Worm (Caenorhabditis elegans): ENCODE measurements around the gene C23F12.4.
A peak's percentile ranks its signal among the peaks of the same experiment; 100 is the strongest.

The C23F12.4 gene

ce11 chrX:9361136-9361535 lies 26.0 kb upstream of the C23F12.4 start:
- TF ChIP-seq egl-44 (GFP tag; IDR thresholded peaks at IDR 0.05) (no peak), mcd-1 (GFP tag; IDR thresholded peaks at IDR 0.05) (no peak), mes-4 (tag; optimal IDR thresholded peaks at IDR 0.05) (no peak), lag-1 (GFP tag; IDR thresholded peaks at IDR 0.05) (no peak), B0035.1 (tag; optimal IDR thresholded peaks at IDR 0.05) (no peak), egrh-3 (GFP tag; IDR thresholded peaks at IDR 0.05) (no peak), athp-1 (tag; optimal IDR thresholded peaks at IDR 0.05) (no peak), cebp-1 (GFP tag; IDR thresholded peaks at IDR 0.05) (no peak), cebp-1 (tag; optimal IDR thresholded peaks at IDR 0.05) (no peak), bed-2 (GFP tag; IDR thresholded peaks at IDR 0.05) (no peak), sea-2 (GFP tag; IDR thresholded peaks at IDR 0.05) (no peak), hrde-1 (tag; optimal IDR thresholded peaks at IDR 0.05; ENCODE audit: borderline replicate concordance) (no peak)

- TF ChIP-seq lsl-1 (GFP tag; optimal IDR thresholded peaks at IDR 0.05) = no peak
- TF ChIP-seq ceh-40 (GFP tag; IDR thresholded peaks at IDR 0.05) = no peak
- no peak for TF ChIP-seq unc-62 (GFP tag; optimal IDR thresholded peaks at IDR 0.05)
- TF ChIP-seq nhr-80 (tag; optimal IDR thresholded peaks at IDR 0.05) = peak; percentile 64
- no peak for TF ChIP-seq F39B2.1 (GFP tag; IDR thresholded peaks at IDR 0.05)
Measured at ce11 chrX:9364082-9364481, 23.1 kb upstream of the C23F12.4 start.

DNA sequence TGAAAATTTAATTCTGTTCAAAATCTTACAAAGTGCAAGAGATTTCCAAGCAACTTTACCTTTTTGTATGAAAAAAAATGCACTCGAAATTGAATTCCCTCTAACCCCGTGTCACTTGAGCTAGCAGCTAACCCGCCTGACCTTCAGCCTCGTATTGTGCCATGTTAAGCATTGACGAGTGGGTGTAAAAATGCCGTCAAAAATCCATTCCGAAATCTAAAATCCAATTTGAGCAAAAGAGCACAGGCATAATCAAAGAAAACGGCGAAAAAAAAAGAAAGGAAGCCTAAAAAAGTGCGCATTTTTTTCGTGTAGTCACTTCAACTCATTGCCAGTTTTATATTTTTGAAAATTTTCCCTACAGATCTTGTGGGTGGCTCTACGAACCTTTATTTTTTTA lies 22.6 kb upstream of the C23F12.4 start, which contains the start of gene pkc-2:
Gene pkc-2, plus strand, starts transcription at position 318 of the 400 bp plus-strand sequence.
- no peak for TF ChIP-seq fkh-3 (tag; optimal IDR thresholded peaks at IDR 0.05)
- TF ChIP-seq ztf-25 (GFP tag; IDR thresholded peaks at IDR 0.05) = no peak
- TF ChIP-seq ztf-28 (GFP tag; IDR thresholded peaks at IDR 0.05) = no peak
- no peak for TF ChIP-seq Y53F4B.3 (GFP tag; IDR thresholded peaks at IDR 0.05)
- no peak for TF ChIP-seq K11D2.4 (GFP tag; IDR thresholded peaks at IDR 0.05)
- no peak for TF ChIP-seq nhr-120 (GFP tag; IDR thresholded peaks at IDR 0.05)
- no peak for TF ChIP-seq egrh-3 (GFP tag; IDR thresholded peaks at IDR 0.05)
- TF ChIP-seq tbp1 (GFP tag; optimal IDR thresholded peaks at IDR 0.05) = no peak
- no peak for TF ChIP-seq pha-4 (tag; optimal IDR thresholded peaks at IDR 0.05)
- no peak for TF ChIP-seq attf-5 (GFP tag; optimal IDR thresholded peaks at IDR 0.05)
- no peak for TF ChIP-seq ZK185.1 (tag; optimal IDR thresholded peaks at IDR 0.05; ENCODE audit: poor library complexity, severe bottlenecking)

DNA sequence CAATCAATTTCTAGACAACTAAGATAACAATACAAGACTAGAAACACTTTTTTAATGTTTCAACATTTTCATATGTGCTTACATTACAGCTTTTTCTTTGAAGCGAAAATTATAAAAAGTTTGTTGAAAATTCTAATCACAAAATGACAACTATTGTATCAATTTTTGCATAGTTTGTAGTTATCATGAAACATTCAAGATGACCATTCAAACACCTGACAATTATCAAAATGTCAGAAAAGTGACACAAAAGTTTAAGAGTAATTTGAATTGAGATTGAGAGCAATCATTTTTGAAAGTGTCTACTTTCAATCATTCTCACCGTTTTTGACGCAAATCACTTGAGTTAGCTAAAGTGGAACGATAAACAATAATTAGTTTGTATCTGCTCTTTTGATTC lies 17.2 kb upstream of the C23F12.4 start:
- no peak for TF ChIP-seq ztf-6 (GFP tag; IDR thresholded peaks at IDR 0.05)
- peak; percentile 57 for TF ChIP-seq nhr-80 (tag; optimal IDR thresholded peaks at IDR 0.05)

DNA sequence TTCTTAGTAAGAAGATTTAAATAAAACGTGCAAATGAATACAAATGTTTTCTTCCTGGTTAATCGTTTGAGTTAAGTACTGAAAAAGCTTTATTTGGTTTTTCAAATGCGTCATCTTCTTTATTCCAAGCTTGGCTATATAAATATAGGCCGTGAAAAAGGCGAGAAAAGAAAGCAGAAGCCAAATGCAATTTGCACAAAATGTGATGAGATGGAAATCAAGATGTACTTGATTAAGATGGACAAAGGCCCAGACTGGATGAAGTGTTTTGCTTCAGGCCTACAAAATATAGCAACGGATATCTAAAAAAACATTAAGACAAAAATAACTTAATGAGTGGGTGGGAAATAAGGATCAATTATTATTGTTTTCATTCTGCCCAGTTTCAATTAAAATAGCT lies 14.9 kb upstream of the C23F12.4 start:
- no peak for TF ChIP-seq mxl-1 (tag; optimal IDR thresholded peaks at IDR 0.05)
- TF ChIP-seq egl-18 (GFP tag; IDR thresholded peaks at IDR 0.05) = no peak
- TF ChIP-seq mel-28 (tag; optimal IDR thresholded peaks at IDR 0.05; ENCODE audit: borderline replicate concordance) = no peak
- TF ChIP-seq fkh-3 (tag; optimal IDR thresholded peaks at IDR 0.05) = no peak
- TF ChIP-seq ama-1 (optimal IDR thresholded peaks at IDR 0.05) = no peak
- no peak for TF ChIP-seq ama-1 (GFP tag; optimal IDR thresholded peaks at IDR 0.05)
- no peak for TF ChIP-seq somi-1 (GFP tag; optimal IDR thresholded peaks at IDR 0.05)
- TF ChIP-seq C17E4.6 (GFP tag; IDR thresholded peaks at IDR 0.05) = no peak
- TF ChIP-seq lin-40 (tag; optimal IDR thresholded peaks at IDR 0.05) = no peak
- no peak for TF ChIP-seq F10E7.11 (tag; optimal IDR thresholded peaks at IDR 0.05)
- TF ChIP-seq lsy-27 (tag; optimal IDR thresholded peaks at IDR 0.05; ENCODE audit: borderline replicate concordance, insufficient read depth) = no peak
- TF ChIP-seq nhr-27 (tag; optimal IDR thresholded peaks at IDR 0.05) = no peak
- TF ChIP-seq snpc-1.1 (tag; optimal IDR thresholded peaks at IDR 0.05; ENCODE audit: insufficient read depth) = no peak
- TF ChIP-seq attf-6 (GFP tag; IDR thresholded peaks at IDR 0.05) = no peak
- no peak for TF ChIP-seq lin-26 (GFP tag; IDR thresholded peaks at IDR 0.05)
- TF ChIP-seq mes-4 (tag; optimal IDR thresholded peaks at IDR 0.05) = no peak
- no peak for TF ChIP-seq die-1 (tag; optimal IDR thresholded peaks at IDR 0.05)
- no peak for TF ChIP-seq nhr-90 (tag; optimal IDR thresholded peaks at IDR 0.05)

All from whole organism, young adult.